Fruit fly (Drosophila melanogaster): ENCODE data around the gene Alp12.

The Alp12 gene

dm6 chr2L:19398317-19399234 lies 25.3 kb upstream of the Alp12 start, which contains the start of gene CG17544:
Gene CG17544, minus strand, starts transcription at chr2L:19398493.
- TF ChIP-seq Abd-B (GFP tag; optimal IDR thresholded peaks at IDR 0.05) (no peak), Jra (GFP tag; optimal IDR thresholded peaks at IDR 0.05) (no peak), Vsx2 (GFP tag; optimal IDR thresholded peaks at IDR 0.05; ENCODE audit: partially characterized antibody) (peak; percentile 27), ey (GFP tag; optimal IDR thresholded peaks at IDR 0.05) (peak; percentile 39), CG32264 (GFP tag; optimal IDR thresholded peaks at IDR 0.05) (no peak), GATAd (GFP tag; optimal IDR thresholded peaks at IDR 0.05) (no peak), Mio (GFP tag; optimal IDR thresholded peaks at IDR 0.05) (no peak), Myc (optimal IDR thresholded peaks at IDR 0.05) (no peak), tai (GFP tag; optimal IDR thresholded peaks at IDR 0.05) (no peak), lola (GFP tag; optimal IDR thresholded peaks at IDR 0.05) (no peak), CrebA (GFP tag; optimal IDR thresholded peaks at IDR 0.05; ENCODE audit: borderline replicate concordance) (no peak), fru (GFP tag; optimal IDR thresholded peaks at IDR 0.05) (peak; percentile 59), Sp1 (GFP tag; optimal IDR thresholded peaks at IDR 0.05) (peak; percentile 88), woc (GFP tag; optimal IDR thresholded peaks at IDR 0.05) (peak; percentile 81), Rel (GFP tag; optimal IDR thresholded peaks at IDR 0.05) (no peak), Rel (tag; optimal IDR thresholded peaks at IDR 0.05) (peak; percentile 27), usp (GFP tag; optimal IDR thresholded peaks at IDR 0.05) (no peak), dmrt93B (GFP tag; optimal IDR thresholded peaks at IDR 0.05) (peak; percentile 73), Hr83 (GFP tag; optimal IDR thresholded peaks at IDR 0.05; ENCODE audit: poor library complexity, severe bottlenecking) (peak; percentile 60), pan (optimal IDR thresholded peaks at IDR 0.05) (no peak), h (GFP tag; optimal IDR thresholded peaks at IDR 0.05) (peak; percentile 44), Dfd (GFP tag; optimal IDR thresholded peaks at IDR 0.05) (no peak), foxo (GFP tag; optimal IDR thresholded peaks at IDR 0.05) (peak in 1 of 2 experiments; percentile 83), sv (GFP tag; optimal IDR thresholded peaks at IDR 0.05) (peak; percentile 24), Hnf4 (GFP tag; optimal IDR thresholded peaks at IDR 0.05) (peak; percentile 23), br (GFP tag; optimal IDR thresholded peaks at IDR 0.05) (peak; percentile 22), N (GFP tag; optimal IDR thresholded peaks at IDR 0.05) (no peak), Hr78 (GFP tag; optimal IDR thresholded peaks at IDR 0.05) (no peak), jim (GFP tag; optimal IDR thresholded peaks at IDR 0.05) (peak; percentile 1), CG9705 (GFP tag; optimal IDR thresholded peaks at IDR 0.05) (peak; percentile 50), rgr (GFP tag; optimal IDR thresholded peaks at IDR 0.05) (peak; percentile 65), dsf (GFP tag; optimal IDR thresholded peaks at IDR 0.05; ENCODE audit: borderline replicate concordance) (no peak), Dif (GFP tag; optimal IDR thresholded peaks at IDR 0.05; ENCODE audit: partially characterized antibody) (peak; percentile 64), dl (GFP tag; optimal IDR thresholded peaks at IDR 0.05; ENCODE audit: insufficient read depth in 1 of 2, partially characterized antibody in 2 of 2) (peak in 1 of 2 experiments; percentile 63), psq (GFP tag; optimal IDR thresholded peaks at IDR 0.05) (peak; percentile 88), brk (GFP tag; optimal IDR thresholded peaks at IDR 0.05) (peak; percentile 10), OdsH (GFP tag; optimal IDR thresholded peaks at IDR 0.05) (peak; percentile 69), HLH106 (tag; optimal IDR thresholded peaks at IDR 0.05) (peak; percentile 85), sage (GFP tag; optimal IDR thresholded peaks at IDR 0.05) (no peak)

dm6 chr2L:19401914-19402313 lies 21.9 kb upstream of the Alp12 start:
- TF ChIP-seq Dif (GFP tag; optimal IDR thresholded peaks at IDR 0.05; ENCODE audit: partially characterized antibody) (no peak), ey (GFP tag; optimal IDR thresholded peaks at IDR 0.05) (no peak), foxo (GFP tag; optimal IDR thresholded peaks at IDR 0.05) (no peak), psq (GFP tag; optimal IDR thresholded peaks at IDR 0.05) (no peak), CG32264 (GFP tag; optimal IDR thresholded peaks at IDR 0.05) (no peak), h (GFP tag; optimal IDR thresholded peaks at IDR 0.05) (peak; percentile 33), rgr (GFP tag; optimal IDR thresholded peaks at IDR 0.05) (peak; percentile 33), Myc (optimal IDR thresholded peaks at IDR 0.05) (no peak)

Data from whole organism, wandering third instar larva.